Worm (Caenorhabditis elegans) whole organism, L1 larva: ENCODE data around the gene dlc-2.
A peak's percentile ranks its signal among the peaks of the same experiment; 100 is the strongest.

Experiments
- C04F5.9 ChIP-seq: sonication (generic microtip); optimal IDR thresholded peaks from 2 replicates; lab custom pipeline; 2016; ENCODE audit warnings: missing genetic modification characterization, missing compliant biosample characterization
- Y116A8C.19 ChIP-seq: sonication (generic microtip); optimal IDR thresholded peaks from 2 replicates; lab custom pipeline; 2016; ENCODE audit warnings: missing compliant biosample characterization, missing genetic modification characterization, borderline replicate concordance
- aha-1 ChIP-seq: fragments of 150-350 bp; optimal IDR thresholded peaks from 2 replicates; lab custom pipeline; 2014; ENCODE audit warnings: missing biosample characterization, missing genetic modification characterization
- ama-1 ChIP-seq: fragments of 150-350 bp; optimal IDR thresholded peaks from 2 replicates; lab custom pipeline; 2014
- blmp-1 ChIP-seq: fragments of 150-350 bp; optimal IDR thresholded peaks from 2 replicates; lab custom pipeline; 2014; ENCODE audit warnings: missing biosample characterization, missing genetic modification characterization
- ceh-63 ChIP-seq: fragments of 200-800 bp; sonication (Bioruptor generic); optimal IDR thresholded peaks from 2 replicates; lab custom pipeline; 2018; ENCODE audit warnings: mild to moderate bottlenecking, missing genetic modification characterization, missing compliant biosample characterization
- ceh-8 ChIP-seq: fragments of 200-800 bp; sonication (Bioruptor generic); optimal IDR thresholded peaks from 2 replicates; lab custom pipeline; 2018; ENCODE audit warnings: mild to moderate bottlenecking, missing genetic modification characterization, moderate library complexity, missing compliant biosample characterization
- ceh-90 ChIP-seq: sonication (generic microtip); optimal IDR thresholded peaks from 2 replicates; lab custom pipeline; 2016; ENCODE audit warnings: missing genetic modification characterization, missing compliant biosample characterization
- dpl-1 ChIP-seq, 3 experiments: fragments of 150-350 bp in 2 of 3; sonication (generic microtip) in 1 of 3; optimal IDR thresholded peaks; 2 replicates each; lab custom pipeline; 2014 to 2017; ENCODE audit warnings: missing biosample characterization in 3 of 3, missing genetic modification characterization in 3 of 3, missing genetic modification reagents in 3 of 3
- dsc-1 ChIP-seq: sonication (generic microtip); optimal IDR thresholded peaks from 2 replicates; lab custom pipeline; 2016; ENCODE audit warnings: mild to moderate bottlenecking, missing genetic modification characterization, missing compliant biosample characterization
- efl-1 ChIP-seq, 4 experiments: fragments of 150-350 bp; optimal IDR thresholded peaks in 3 of 4; peaks in 1 of 4; 1 replicate in 1 of 4; 2 replicates in 3 of 4; lab custom pipeline; 2014; ENCODE audit warnings: missing biosample characterization in 2 of 4, missing genetic modification characterization in 2 of 4, missing genetic modification reagents in 2 of 4
- egl-13 ChIP-seq: sonication (generic microtip); optimal IDR thresholded peaks from 2 replicates; lab custom pipeline; 2016; ENCODE audit warnings: missing genotype, missing genetic modification reagents, missing genetic modification characterization, missing compliant biosample characterization
- egl-27 ChIP-seq, 2 experiments: fragments of 150-350 bp in 1 of 2; sonication (generic microtip); optimal IDR thresholded peaks; 3 replicates each; lab custom pipeline; 2017 to 2018; ENCODE audit warnings: missing biosample characterization in 2 of 2, missing genetic modification characterization in 2 of 2, missing genetic modification reagents in 2 of 2
- elt-2 ChIP-seq: sonication (generic microtip); optimal IDR thresholded peaks from 2 replicates; lab custom pipeline; 2016; ENCODE audit warnings: missing genetic modification characterization, mild to moderate bottlenecking, inconsistent platforms, missing compliant biosample characterization, missing genetic modification reagents
- fos-1 ChIP-seq: fragments of 150-350 bp; optimal IDR thresholded peaks from 2 replicates; lab custom pipeline; 2014; ENCODE audit warnings: missing biosample characterization, missing genetic modification characterization
- isw-1 ChIP-seq: fragments of 200-800 bp; sonication (Bioruptor generic); IDR thresholded peaks from 2 replicates; pipeline ENCODE4 v1.3.6; 2022; ENCODE audit warnings: missing genetic modification characterization, missing compliant biosample characterization
- lin-15B ChIP-seq: fragments of 150-350 bp; sonication (generic microtip); optimal IDR thresholded peaks from 3 replicates; lab custom pipeline; 2014; ENCODE audit warnings: missing biosample characterization, missing genetic modification characterization
- lin-35 ChIP-seq, 2 experiments: fragments of 150-350 bp; optimal IDR thresholded peaks; 2 replicates each; lab custom pipeline; 2014; ENCODE audit warnings: missing biosample characterization in 2 of 2, missing genetic modification characterization in 2 of 2, missing genetic modification reagents in 2 of 2
- lsy-2 ChIP-seq, 2 experiments: fragments of 150-350 bp; optimal IDR thresholded peaks; 2 replicates each; lab custom pipeline; 2014; ENCODE audit warnings: missing biosample characterization in 2 of 2, missing genetic modification characterization in 2 of 2
- mab-9 ChIP-seq: fragments of 200-800 bp; sonication (Bioruptor generic); IDR thresholded peaks from 2 replicates; pipeline ENCODE4 v1.3.6; 2022; ENCODE audit warnings: missing genetic modification reagents, missing genetic modification characterization, missing compliant biosample characterization
- mep-1 ChIP-seq: fragments of 150-350 bp; optimal IDR thresholded peaks from 2 replicates; lab custom pipeline; 2014; ENCODE audit warnings: missing biosample characterization, missing genetic modification characterization
- nhr-19 ChIP-seq: fragments of 200-800 bp; sonication (Bioruptor generic); conservative IDR thresholded peaks from 2 replicates; pipeline ENCODE4 v1.3.6; 2022; ENCODE audit warnings: missing genetic modification characterization, missing compliant biosample characterization
- nhr-20 ChIP-seq: sonication (generic microtip); optimal IDR thresholded peaks from 2 replicates; lab custom pipeline; 2016; ENCODE audit warnings: mild to moderate bottlenecking, missing genetic modification characterization, missing compliant biosample characterization
- nhr-28 ChIP-seq: fragments of 150-350 bp; optimal IDR thresholded peaks from 2 replicates; lab custom pipeline; 2014; ENCODE audit warnings: missing biosample characterization, missing genetic modification characterization
- nhr-47 ChIP-seq: sonication (generic microtip); optimal IDR thresholded peaks from 2 replicates; lab custom pipeline; 2016; ENCODE audit warnings: mild to moderate bottlenecking, missing genetic modification characterization, moderate library complexity, missing compliant biosample characterization
- nhr-71 ChIP-seq: sonication (generic microtip); optimal IDR thresholded peaks from 2 replicates; lab custom pipeline; 2016; ENCODE audit warnings: mild to moderate bottlenecking, missing genetic modification characterization, moderate library complexity, missing compliant biosample characterization
- nhr-77 ChIP-seq: fragments of 150-350 bp; optimal IDR thresholded peaks from 2 replicates; lab custom pipeline; 2014; ENCODE audit warnings: missing biosample characterization, missing genetic modification characterization
- nhr-84 ChIP-seq: sonication (generic microtip); optimal IDR thresholded peaks from 2 replicates; lab custom pipeline; 2017; ENCODE audit warnings: missing biosample characterization, missing genetic modification characterization
- nhr-90 ChIP-seq: sonication (generic microtip); optimal IDR thresholded peaks from 2 replicates; lab custom pipeline; 2016; ENCODE audit warnings: mild to moderate bottlenecking, missing genetic modification characterization, missing compliant biosample characterization; ENCODE audit not compliant: poor library complexity
- pag-3 ChIP-seq: sonication (generic microtip); optimal IDR thresholded peaks from 2 replicates; lab custom pipeline; 2017; ENCODE audit warnings: missing genetic modification characterization, mild to moderate bottlenecking, missing compliant biosample characterization, antibody characterized with exemption, borderline replicate concordance; ENCODE audit not compliant: insufficient read depth
- pax-3 ChIP-seq: fragments of 200-800 bp; sonication (Bioruptor generic); optimal IDR thresholded peaks from 2 replicates; lab custom pipeline; 2018; ENCODE audit warnings: mild to moderate bottlenecking, missing genetic modification characterization, moderate library complexity, missing compliant biosample characterization
- rnt-1 ChIP-seq: sonication (generic microtip); optimal IDR thresholded peaks from 2 replicates; lab custom pipeline; 2016; ENCODE audit warnings: mild to moderate bottlenecking, missing genetic modification characterization, moderate library complexity, missing compliant biosample characterization
- skn-1 ChIP-seq: fragments of 150-350 bp; optimal IDR thresholded peaks from 2 replicates; lab custom pipeline; 2014; ENCODE audit warnings: missing biosample characterization, missing genetic modification characterization
- snpc-4 ChIP-seq: fragments of 150-350 bp; optimal IDR thresholded peaks from 2 replicates; lab custom pipeline; 2014; ENCODE audit warnings: missing biosample characterization, missing genetic modification characterization
- snu-23 ChIP-seq: sonication (generic microtip); optimal IDR thresholded peaks from 2 replicates; lab custom pipeline; 2016; ENCODE audit warnings: missing genetic modification characterization, missing compliant biosample characterization
- sox-4 ChIP-seq: sonication (generic microtip); optimal IDR thresholded peaks from 2 replicates; lab custom pipeline; 2016; ENCODE audit warnings: missing genetic modification characterization, missing compliant biosample characterization
- sptf-1 ChIP-seq: fragments of 150-350 bp; optimal IDR thresholded peaks from 2 replicates; lab custom pipeline; 2014; ENCODE audit warnings: missing biosample characterization, missing genetic modification characterization
- swsn-7 ChIP-seq: sonication (generic microtip); optimal IDR thresholded peaks from 2 replicates; lab custom pipeline; 2016; ENCODE audit warnings: missing genetic modification characterization, missing compliant biosample characterization
- tlp-1 ChIP-seq: fragments of 150-350 bp; optimal IDR thresholded peaks from 2 replicates; lab custom pipeline; 2014; ENCODE audit warnings: missing biosample characterization, missing genetic modification characterization
- unc-98 ChIP-seq: fragments of 200-800 bp; sonication (Bioruptor generic); IDR thresholded peaks from 2 replicates; pipeline ENCODE4 v1.3.6; 2022; ENCODE audit warnings: missing genetic modification characterization, missing compliant biosample characterization
- zag-1 ChIP-seq: fragments of 150-350 bp; optimal IDR thresholded peaks from 2 replicates; lab custom pipeline; 2014; ENCODE audit warnings: missing biosample characterization, missing genetic modification characterization
- ztf-4 ChIP-seq: fragments of 150-350 bp; optimal IDR thresholded peaks from 2 replicates; lab custom pipeline; 2014; ENCODE audit warnings: missing biosample characterization, missing genetic modification characterization

dlc-2 gene

DNA sequence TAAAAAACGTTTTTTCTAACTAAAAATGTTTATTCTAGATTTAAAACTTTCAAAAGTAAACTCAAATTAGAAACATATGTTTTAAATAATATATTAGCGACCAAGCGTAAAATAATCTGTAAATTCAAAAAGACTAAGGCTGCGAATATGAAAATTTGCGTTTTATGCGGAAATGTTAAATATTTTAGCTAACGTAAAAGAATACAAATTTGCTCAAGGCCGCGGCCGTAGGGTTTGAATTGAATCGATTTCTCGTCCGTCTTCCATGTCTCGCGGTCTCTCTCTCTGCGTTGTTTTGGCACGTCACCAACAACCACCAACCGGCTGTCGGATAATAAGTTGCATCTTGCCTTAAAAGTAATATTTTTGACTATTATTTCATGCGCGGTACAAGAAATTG, 17.6 kb downstream of the dlc-2 start, which contains the start of gene F11A10.5:
Gene F11A10.5, plus strand, starts transcription at position 301 of the 400 bp plus-strand sequence.
- TF ChIP-seq dpl-1 (GFP tag; optimal IDR thresholded peaks at IDR 0.05; lab: Kevin White, UChicago) = peak in 1 of 3 experiments; percentile 14
- TF ChIP-seq efl-1 (optimal IDR thresholded peaks at IDR 0.05; lab: Kevin White, UChicago) = peak in 1 of 2 experiments; percentile 2
- no peak for TF ChIP-seq efl-1 (GFP tag; optimal IDR thresholded peaks at IDR 0.05 in 1 of 2; lab: Kevin White, UChicago)
- TF ChIP-seq isw-1 (GFP tag; lab: Robert Waterston, UW) = no peak
- TF ChIP-seq nhr-77 (tag; lab: Kevin White, UChicago) = no peak
- TF ChIP-seq elt-2 (tag; lab: Kevin White, UChicago) = no peak

DNA sequence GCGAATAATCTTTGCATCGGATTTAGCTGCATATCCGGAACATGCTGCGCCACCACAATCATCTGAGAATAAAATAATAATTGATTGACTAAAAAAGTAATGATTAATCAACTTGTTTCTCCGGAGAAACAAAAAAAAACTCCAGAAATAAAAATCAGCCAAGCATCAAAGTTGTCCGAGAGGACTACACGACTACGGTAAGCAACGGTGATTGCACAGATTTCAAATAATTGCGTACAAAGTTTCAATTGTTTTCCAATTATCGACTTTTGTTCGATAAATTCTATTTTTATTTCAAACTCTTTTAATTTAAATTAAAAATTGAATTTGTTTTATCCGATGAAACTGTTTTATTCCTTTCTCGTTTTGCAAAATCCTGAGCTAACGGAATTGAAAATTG, 18.0 kb downstream of the dlc-2 start, which contains the start of gene cpsf-4:
Gene cpsf-4, minus strand, starts transcription at position 62 of the 400 bp plus-strand sequence.
- peak; percentile 21 to 77 for TF ChIP-seq lsy-2 (tag; optimal IDR thresholded peaks at IDR 0.05; lab: Kevin White, UChicago)
- no peak for TF ChIP-seq sptf-1
- peak in 1 of 2 experiments; percentile 6 for TF ChIP-seq efl-1 (optimal IDR thresholded peaks at IDR 0.05; lab: Kevin White, UChicago)
- TF ChIP-seq efl-1 (GFP tag; optimal IDR thresholded peaks at IDR 0.05 in 1 of 2; lab: Kevin White, UChicago) = no peak
- TF ChIP-seq, all 84 proteins: peak for 2

DNA sequence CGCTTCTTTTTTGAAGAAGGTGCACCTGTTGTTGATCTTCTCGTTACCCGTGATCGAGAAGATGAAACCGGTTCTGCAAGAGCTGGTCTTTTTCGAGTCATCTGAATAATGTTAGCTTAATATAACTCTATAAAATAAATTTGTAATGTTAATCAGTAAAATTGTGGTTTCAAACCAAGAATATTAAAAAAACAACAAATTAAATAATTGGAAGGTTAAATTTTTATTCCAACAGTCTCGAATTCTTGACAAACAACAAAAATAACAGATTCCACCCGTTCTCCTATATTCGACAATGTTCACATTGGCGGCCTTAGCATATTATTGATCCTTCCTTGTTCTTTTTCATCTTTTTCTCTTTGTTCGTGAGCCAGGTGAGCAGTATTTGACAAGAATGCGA, 19.3 kb downstream of the dlc-2 start, which contains the start of gene mig-32:
Gene mig-32, minus strand, starts transcription at position 101 of the 400 bp plus-strand sequence.
- TF ChIP-seq ceh-63 = no peak
- TF ChIP-seq nhr-77 (tag; lab: Kevin White, UChicago) = no peak
- TF ChIP-seq zag-1 = no peak
- TF ChIP-seq sptf-1 = no peak
- no peak for TF ChIP-seq dsc-1 (tag; lab: Kevin White, UChicago)
- no peak for TF ChIP-seq nhr-28 (tag; lab: Kevin White, UChicago)
- TF ChIP-seq nhr-84 (tag; lab: Kevin White, UChicago) = no peak
- no peak for TF ChIP-seq skn-1 (tag; lab: Kevin White, UChicago)
- no peak for TF ChIP-seq C04F5.9 (tag; lab: Kevin White, UChicago)
- TF ChIP-seq unc-98 (GFP tag; lab: Robert Waterston, UW) = no peak
- TF ChIP-seq ztf-4 (tag; lab: Kevin White, UChicago) = no peak
- TF ChIP-seq ceh-8 = no peak
- no peak for TF ChIP-seq egl-13 (tag; lab: Kevin White, UChicago)
- TF ChIP-seq mep-1 (tag; lab: Kevin White, UChicago) = no peak
- no peak for TF ChIP-seq elt-2 (tag; lab: Kevin White, UChicago)
- no peak for TF ChIP-seq aha-1
- no peak for TF ChIP-seq sox-4 (tag; lab: Kevin White, UChicago)
- TF ChIP-seq nhr-20 = no peak
- TF ChIP-seq, all 84 proteins: peak for 0

DNA sequence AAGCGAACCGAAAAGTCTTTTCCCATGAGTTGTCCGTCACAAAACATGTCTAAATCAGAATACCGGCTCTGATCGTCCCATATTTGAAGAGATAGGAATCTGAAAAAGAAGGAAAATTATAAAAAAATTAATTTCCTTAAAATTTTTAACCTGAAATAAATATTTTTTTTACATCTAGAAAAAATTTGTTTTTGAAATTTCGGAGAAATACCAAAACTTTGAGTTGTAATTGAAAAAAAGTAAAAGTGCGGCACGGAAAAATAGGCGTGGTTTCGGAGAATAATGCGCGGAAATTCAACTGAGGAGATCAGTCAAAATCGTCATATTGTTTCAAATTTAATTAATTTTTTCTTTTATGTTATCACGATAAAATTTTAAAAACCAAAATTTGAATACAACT, 21.8 kb downstream of the dlc-2 start, which contains the start of gene F11A10.6:
Gene F11A10.6, minus strand, starts transcription at position 101 of the 400 bp plus-strand sequence.
- peak; percentile 27 for TF ChIP-seq blmp-1 (tag; lab: Kevin White, UChicago)
- no peak for TF ChIP-seq tlp-1 (tag; lab: Kevin White, UChicago)
- no peak for TF ChIP-seq egl-27 (tag; optimal IDR thresholded peaks at IDR 0.05; lab: Kevin White, UChicago)
- TF ChIP-seq lsy-2 (tag; optimal IDR thresholded peaks at IDR 0.05; lab: Kevin White, UChicago) = no peak
- TF ChIP-seq egl-13 (tag; lab: Kevin White, UChicago) = no peak

DNA sequence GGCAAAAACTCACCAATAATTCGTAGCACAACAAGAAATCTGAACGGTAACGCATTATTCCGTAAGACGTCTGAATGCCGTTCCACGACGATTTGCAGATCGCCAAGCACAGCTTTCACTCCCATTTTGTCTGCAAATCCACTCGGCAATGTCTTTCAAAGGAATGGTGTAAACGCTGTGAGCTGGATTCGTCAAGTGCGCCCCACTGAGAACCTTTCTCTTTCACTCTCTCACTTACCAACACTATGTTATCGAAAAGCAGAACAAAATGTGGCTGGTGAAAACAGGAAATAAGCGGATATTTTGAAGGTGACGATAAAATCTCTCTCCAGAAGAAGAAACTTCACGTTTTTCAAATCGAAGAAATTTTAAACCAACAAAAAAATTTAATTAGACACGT, 22.5 kb downstream of the dlc-2 start:
- peak; percentile 21 for TF ChIP-seq nhr-47 (tag; lab: Kevin White, UChicago)
- TF ChIP-seq blmp-1 (tag; lab: Kevin White, UChicago) = peak; percentile 96
- TF ChIP-seq snpc-4 (tag; lab: Kevin White, UChicago) = no peak
- no peak for TF ChIP-seq pax-3 (tag; lab: Kevin White, UChicago)
- no peak for TF ChIP-seq ama-1
- TF ChIP-seq fos-1 = peak; percentile 7
- peak; percentile 70 for TF ChIP-seq lin-15B (tag; lab: Kevin White, UChicago)
- no peak for TF ChIP-seq nhr-90 (tag; lab: Kevin White, UChicago)
- no peak for TF ChIP-seq Y116A8C.19 (tag; lab: Kevin White, UChicago)
- TF ChIP-seq lin-35 (GFP tag; optimal IDR thresholded peaks at IDR 0.05; lab: Kevin White, UChicago) = peak; percentile 49 to 70
- peak; percentile 42 for TF ChIP-seq rnt-1 (tag; lab: Kevin White, UChicago)
- no peak for TF ChIP-seq pag-3 (tag; lab: Kevin White, UChicago)
- no peak for TF ChIP-seq ceh-90 (tag; lab: Kevin White, UChicago)
- TF ChIP-seq ceh-8 = no peak
- peak; percentile 43 for TF ChIP-seq nhr-71 (tag; lab: Kevin White, UChicago)
- no peak for TF ChIP-seq ztf-4 (tag; lab: Kevin White, UChicago)
- no peak for TF ChIP-seq swsn-7
- no peak for TF ChIP-seq elt-2 (tag; lab: Kevin White, UChicago)
- no peak for TF ChIP-seq mab-9 (GFP tag; lab: Robert Waterston, UW)
- TF ChIP-seq nhr-19 (GFP tag; lab: Robert Waterston, UW) = no peak
- peak; percentile 19 to 71 for TF ChIP-seq lsy-2 (tag; optimal IDR thresholded peaks at IDR 0.05; lab: Kevin White, UChicago)
- TF ChIP-seq nhr-20 = peak; percentile 16
- TF ChIP-seq dpl-1 (GFP tag; optimal IDR thresholded peaks at IDR 0.05; lab: Kevin White, UChicago) = peak in 1 of 3 experiments; percentile 55
- peak; percentile 34 for TF ChIP-seq snu-23
